Fruit fly (Drosophila melanogaster) S2 (cell line): ENCODE data around the gene CG8149.

Experiments
- CG8478 ChIP-seq: fragments of >200 bp; optimal IDR thresholded peaks from 2 replicates; lab custom pipeline; 2018
- CTCF ChIP-seq, 2 experiments: fragments of >200 bp; optimal IDR thresholded peaks; 2 replicates each; lab custom pipeline; 2018

DNA sequence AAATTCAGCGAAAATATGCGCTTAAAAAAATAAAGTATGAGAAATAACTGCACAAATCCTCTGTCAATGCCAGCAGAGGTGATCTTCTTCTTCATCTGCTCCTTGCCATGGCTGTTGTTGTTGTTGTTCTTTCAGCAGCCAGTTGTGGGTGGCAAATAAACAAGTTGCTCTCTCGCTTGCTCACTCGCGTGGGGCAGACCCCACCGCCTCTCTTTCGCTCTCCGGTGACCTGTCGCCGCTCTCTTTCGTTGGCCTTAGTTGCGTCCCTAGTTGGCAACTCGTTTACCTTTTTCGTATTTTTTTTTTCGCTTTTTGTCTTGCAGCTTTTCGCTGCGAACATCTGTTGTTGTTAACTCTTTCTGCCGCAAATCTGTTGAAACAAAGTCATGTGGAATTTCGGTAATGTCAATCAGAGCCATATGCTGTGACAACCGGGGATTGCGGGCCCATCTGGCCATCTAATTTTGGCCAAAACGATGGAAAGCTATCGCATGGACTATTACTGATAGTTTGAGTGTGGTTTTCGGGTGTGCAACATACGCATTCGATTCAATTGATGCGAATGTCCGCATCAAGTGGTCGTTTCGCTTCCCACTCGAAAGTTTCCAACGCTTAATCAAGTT lies 30.2 kb downstream of the CG8149 start:
- TF ChIP-seq CG8478 (lab: Kevin White, UChicago): no peak
- no peak for TF ChIP-seq CTCF (optimal IDR thresholded peaks at IDR 0.05; lab: Kevin White, UChicago)
